Fruit fly (Drosophila melanogaster) whole organism: Measurements from ENCODE around the gene CG8578.

ENCODE experiments used
- CG8478 ChIP-seq: fragments of >200 bp; optimal IDR thresholded peaks from 2 replicates; lab custom pipeline; 2018; ENCODE audit warnings: inconsistent platforms
- Dll ChIP-seq: fragments of >200 bp; optimal IDR thresholded peaks from 2 replicates; lab custom pipeline; 2017
- EcR ChIP-seq, 2 experiments: fragments of >200 bp; optimal IDR thresholded peaks; 2 replicates each; lab custom pipeline; 2017; ENCODE audit warnings: missing biosample characterization in 2 of 2, missing genetic modification characterization in 2 of 2, missing genetic modification reagents in 2 of 2
- pan ChIP-seq: fragments of >200 bp; optimal IDR thresholded peaks from 2 replicates; lab custom pipeline; 2017
- psq ChIP-seq: fragments of >200 bp; optimal IDR thresholded peaks from 2 replicates; lab custom pipeline; 2017
- usp ChIP-seq: fragments of >200 bp; optimal IDR thresholded peaks from 2 replicates; lab custom pipeline; 2017; ENCODE audit warnings: missing biosample characterization, missing genetic modification characterization, mixed read lengths

DNA sequence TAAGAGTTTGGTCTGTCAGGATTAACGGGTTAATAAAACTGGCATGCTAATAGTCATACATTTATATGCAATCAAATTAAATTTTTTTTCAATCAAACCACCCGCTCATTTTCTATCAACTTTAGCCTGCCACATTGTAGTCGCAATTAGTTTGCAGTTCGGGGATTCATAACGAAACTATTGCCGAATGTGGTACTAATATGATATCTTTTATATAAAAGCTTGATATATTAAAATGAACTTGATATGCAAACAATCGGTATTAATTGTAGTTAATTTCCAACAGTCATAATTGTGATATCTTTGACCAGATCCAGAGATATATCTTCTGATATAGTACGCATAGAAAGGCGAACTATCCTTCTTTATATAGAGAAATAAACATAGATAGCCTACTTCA, 21.8 kb downstream of the CG8578 start:
- no peak for TF ChIP-seq pan (lab: Kevin White, UChicago)
- no peak for TF ChIP-seq usp (GFP tag; lab: Kevin White, UChicago)
- no peak for TF ChIP-seq psq (lab: Kevin White, UChicago)
- TF ChIP-seq EcR (GFP tag; optimal IDR thresholded peaks at IDR 0.05; lab: Kevin White, UChicago) = no peak
- TF ChIP-seq CG8478 (lab: Kevin White, UChicago) = no peak
- TF ChIP-seq Dll = no peak
